Fruit fly (Drosophila melanogaster): ENCODE measurements around the gene CG33223.

DNA sequence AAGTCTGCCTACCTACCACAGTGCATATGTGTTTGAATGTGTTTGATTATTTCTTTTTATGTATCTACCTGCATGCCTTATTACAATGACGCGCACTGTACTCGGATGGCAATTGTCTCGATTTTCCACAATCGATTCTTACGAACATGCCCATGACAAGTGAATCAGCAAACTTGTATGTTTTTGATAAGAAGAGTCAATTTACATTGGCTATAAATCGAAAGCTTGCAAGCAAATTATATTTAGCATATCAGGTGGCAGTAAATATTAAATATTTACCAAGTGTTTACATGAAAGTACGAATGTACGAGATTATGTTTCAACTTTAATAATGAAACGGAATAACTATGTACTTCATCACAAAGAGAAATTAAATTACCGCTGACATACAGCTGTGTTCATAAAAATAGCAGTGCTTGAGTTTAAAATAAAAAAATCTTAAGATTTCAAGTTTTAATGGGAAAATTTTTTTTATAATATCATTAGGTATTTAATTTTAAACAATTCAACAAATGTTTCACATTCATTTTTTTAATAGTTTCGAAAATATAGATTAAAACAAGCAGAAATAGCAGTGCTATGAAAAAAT, 24.1 kb downstream of the CG33223 start:
- TF ChIP-seq psq (optimal IDR thresholded peaks at IDR 0.05) (no peak), Myc (optimal IDR thresholded peaks at IDR 0.05) (no peak), ttk (optimal IDR thresholded peaks at IDR 0.05) (no peak), Sin3A (optimal IDR thresholded peaks at IDR 0.05) (no peak)

All from Kc167 (cell line).